Fruit fly (Drosophila melanogaster) whole organism, embryonic: ENCODE data around the gene topi.
A peak's percentile ranks its signal among the peaks of the same experiment; 100 is the strongest.

Source experiments
- Bteb2 ChIP-seq: fragments of 200-800 bp; sonication (Bioruptor generic); optimal IDR thresholded peaks from 2 replicates; lab custom pipeline; 2016; ENCODE audit warnings: missing biosample characterization, missing genetic modification characterization
- CG10366 ChIP-seq: fragments of 200-800 bp; sonication (Bioruptor generic); IDR thresholded peaks from 2 replicates; pipeline ENCODE4 v1.3.6; 2022; ENCODE audit warnings: missing biosample characterization, missing genetic modification characterization
- CG10959 ChIP-seq: fragments of 200-800 bp; sonication (Bioruptor generic); IDR thresholded peaks from 2 replicates; pipeline ENCODE4 v1.3.6; 2022; ENCODE audit warnings: missing biosample characterization, missing genetic modification characterization
- CG12299 ChIP-seq: fragments of 200-800 bp; sonication (Bioruptor generic); optimal IDR thresholded peaks from 2 replicates; lab custom pipeline; 2018; ENCODE audit warnings: missing biosample characterization, mild to moderate bottlenecking, missing genetic modification characterization
- CG13123 ChIP-seq: fragments of 200-800 bp; sonication (Bioruptor generic); optimal IDR thresholded peaks from 2 replicates; lab custom pipeline; 2016; ENCODE audit warnings: missing biosample characterization, missing genetic modification characterization
- CG13296 ChIP-seq: fragments of 200-800 bp; sonication (Bioruptor generic); optimal IDR thresholded peaks from 3 replicates; lab custom pipeline; 2018; ENCODE audit warnings: missing biosample characterization, mild to moderate bottlenecking, missing genetic modification characterization
- CG14965 ChIP-seq: fragments of 200-800 bp; sonication (Bioruptor generic); optimal IDR thresholded peaks from 2 replicates; lab custom pipeline; 2016; ENCODE audit warnings: missing biosample characterization, missing genetic modification characterization, borderline replicate concordance
- CG15514 ChIP-seq: fragments of 200-800 bp; sonication (Bioruptor generic); optimal IDR thresholded peaks from 3 replicates; lab custom pipeline; 2017; ENCODE audit warnings: missing biosample characterization, missing genetic modification characterization, mild to moderate bottlenecking, moderate library complexity, missing genetic modification reagents
- CG15696 ChIP-seq: fragments of 200-800 bp; sonication (Bioruptor generic); optimal IDR thresholded peaks from 2 replicates; lab custom pipeline; 2019; ENCODE audit warnings: missing biosample characterization, mild to moderate bottlenecking, missing genetic modification characterization, moderate library complexity
- CG16815 ChIP-seq: fragments of 200-800 bp; sonication (Bioruptor generic); optimal IDR thresholded peaks from 3 replicates; lab custom pipeline; 2017; ENCODE audit warnings: missing biosample characterization, mild to moderate bottlenecking, missing genetic modification characterization
- CG17328 ChIP-seq: fragments of 200-800 bp; sonication (Bioruptor generic); IDR thresholded peaks from 2 replicates; pipeline ENCODE4 v1.3.6; 2022; ENCODE audit warnings: missing biosample characterization, missing genetic modification characterization
- CG18619 ChIP-seq: fragments of 200-800 bp; sonication (Bioruptor generic); optimal IDR thresholded peaks from 3 replicates; lab custom pipeline; 2017; ENCODE audit warnings: missing biosample characterization, mild to moderate bottlenecking, missing genetic modification characterization
- CG2202 ChIP-seq: fragments of 200-800 bp; sonication (Bioruptor generic); optimal IDR thresholded peaks from 2 replicates; lab custom pipeline; 2018; ENCODE audit warnings: missing biosample characterization, mild to moderate bottlenecking, missing genetic modification characterization
- CG31224 ChIP-seq: fragments of 200-800 bp; sonication (Bioruptor generic); IDR thresholded peaks from 2 replicates; pipeline ENCODE4 v1.3.6; 2022; ENCODE audit warnings: missing biosample characterization, missing genetic modification characterization
- CG31365 ChIP-seq: fragments of 200-800 bp; sonication (Bioruptor generic); optimal IDR thresholded peaks from 2 replicates; lab custom pipeline; 2018; ENCODE audit warnings: missing biosample characterization, mild to moderate bottlenecking, missing genetic modification characterization
- CG4424 ChIP-seq: fragments of 200-800 bp; sonication (Bioruptor generic); optimal IDR thresholded peaks from 3 replicates; lab custom pipeline; 2016; ENCODE audit warnings: missing biosample characterization, missing genetic modification characterization
- CG5953 ChIP-seq: fragments of 200-800 bp; sonication (Bioruptor generic); IDR thresholded peaks from 2 replicates; pipeline ENCODE4 v1.3.6; 2022; ENCODE audit warnings: missing biosample characterization, missing genetic modification characterization
- CG6654 ChIP-seq: fragments of 200-800 bp; sonication (Bioruptor generic); optimal IDR thresholded peaks from 2 replicates; lab custom pipeline; 2017; ENCODE audit warnings: missing biosample characterization, mild to moderate bottlenecking, missing genetic modification characterization
- CG6765 ChIP-seq: fragments of 200-800 bp; sonication (Bioruptor generic); optimal IDR thresholded peaks from 3 replicates; lab custom pipeline; 2017; ENCODE audit warnings: missing biosample characterization, mild to moderate bottlenecking, missing genetic modification characterization
- CG8089 ChIP-seq: fragments of 200-800 bp; sonication (Bioruptor generic); optimal IDR thresholded peaks from 3 replicates; lab custom pipeline; 2016; ENCODE audit warnings: missing biosample characterization, missing genetic modification characterization
- CG8944 ChIP-seq: fragments of 200-800 bp; sonication (Bioruptor generic); optimal IDR thresholded peaks from 3 replicates; lab custom pipeline; 2016; ENCODE audit warnings: missing biosample characterization, missing genetic modification characterization
- CG9609 ChIP-seq: fragments of 200-800 bp; sonication (Bioruptor generic); optimal IDR thresholded peaks from 3 replicates; lab custom pipeline; 2016; ENCODE audit warnings: missing biosample characterization, missing genetic modification characterization
- CHES-1-like ChIP-seq: fragments of 200-800 bp; sonication (Bioruptor generic); optimal IDR thresholded peaks from 2 replicates; lab custom pipeline; 2016; ENCODE audit warnings: missing biosample characterization, missing genetic modification characterization
- Dp ChIP-seq: fragments of 200-800 bp; sonication (Bioruptor generic); optimal IDR thresholded peaks from 2 replicates; lab custom pipeline; 2018; ENCODE audit warnings: missing biosample characterization, mild to moderate bottlenecking, missing genetic modification characterization, moderate library complexity
- Elba2 ChIP-seq: fragments of 200-800 bp; sonication (Bioruptor generic); optimal IDR thresholded peaks from 3 replicates; lab custom pipeline; 2016; ENCODE audit warnings: missing biosample characterization, missing genetic modification characterization
- Hand ChIP-seq: fragments of 200-800 bp; sonication (Bioruptor generic); optimal IDR thresholded peaks from 2 replicates; lab custom pipeline; 2017; ENCODE audit warnings: mild to moderate bottlenecking, missing biosample characterization, missing genetic modification reagents, missing genetic modification characterization
- HmgD ChIP-seq: fragments of 200-800 bp; sonication (Bioruptor generic); optimal IDR thresholded peaks from 3 replicates; lab custom pipeline; 2016; ENCODE audit warnings: missing biosample characterization, missing genetic modification characterization
- Hmr ChIP-seq: fragments of 200-800 bp; sonication (Bioruptor generic); optimal IDR thresholded peaks from 3 replicates; lab custom pipeline; 2017; ENCODE audit warnings: mild to moderate bottlenecking, missing biosample characterization, missing genetic modification reagents, missing genetic modification characterization
- Hmx ChIP-seq: fragments of 200-800 bp; sonication (Bioruptor generic); optimal IDR thresholded peaks from 2 replicates; lab custom pipeline; 2016; ENCODE audit warnings: missing biosample characterization, missing genetic modification characterization
- Hr39 ChIP-seq: fragments of >200 bp; optimal IDR thresholded peaks from 2 replicates; lab custom pipeline; 2017
- Hr78 ChIP-seq, 2 experiments: fragments of 200-800 bp in 1 of 2; fragments of >200 bp in 1 of 2; sonication (Bioruptor generic) in 1 of 2; optimal IDR thresholded peaks; 2 replicates each; lab custom pipeline; 2017 to 2019; ENCODE audit warnings: missing biosample characterization in 2 of 2, missing genetic modification characterization in 2 of 2, mild to moderate bottlenecking in 1 of 2, moderate library complexity in 1 of 2
- NC2α ChIP-seq: fragments of 200-800 bp; sonication (Bioruptor generic); optimal IDR thresholded peaks from 2 replicates; lab custom pipeline; 2016; ENCODE audit warnings: missing biosample characterization, missing genetic modification characterization
- Nf-YB ChIP-seq: fragments of 200-800 bp; sonication (Bioruptor generic); optimal IDR thresholded peaks from 3 replicates; lab custom pipeline; 2019; ENCODE audit warnings: missing biosample characterization, mild to moderate bottlenecking, missing genetic modification characterization, moderate library complexity
- NfI ChIP-seq: fragments of 200-800 bp; sonication (Bioruptor generic); optimal IDR thresholded peaks from 3 replicates; lab custom pipeline; 2018; ENCODE audit warnings: missing biosample characterization, mild to moderate bottlenecking, missing genetic modification characterization, moderate library complexity
- Poxn ChIP-seq: fragments of 200-800 bp; sonication (Bioruptor generic); IDR thresholded peaks from 2 replicates; pipeline ENCODE4 v1.3.6; 2022; ENCODE audit warnings: missing biosample characterization, missing genetic modification characterization
- Ravus ChIP-seq: fragments of 200-800 bp; sonication (Bioruptor generic); IDR thresholded peaks from 2 replicates; pipeline ENCODE4 v1.3.6; 2022; ENCODE audit warnings: missing biosample characterization, missing genetic modification characterization
- Taf1 ChIP-seq: fragments of 200-800 bp; sonication (Bioruptor generic); IDR thresholded peaks from 2 replicates; pipeline ENCODE4 v1.3.6; 2022; ENCODE audit warnings: missing biosample characterization, missing genetic modification characterization
- Trl ChIP-seq, 3 experiments: fragments of >200 bp in 2 of 3; fragments of 200-800 bp in 1 of 3; sonication (Bioruptor generic) in 1 of 3; optimal IDR thresholded peaks; 2 replicates in 1 of 3; 3 replicates in 2 of 3; lab custom pipeline; 2016 to 2017; ENCODE audit warnings: missing biosample characterization in 1 of 3, missing genetic modification characterization in 1 of 3
- cato ChIP-seq: fragments of 200-800 bp; sonication (Bioruptor generic); optimal IDR thresholded peaks from 2 replicates; lab custom pipeline; 2016; ENCODE audit warnings: missing biosample characterization, missing genetic modification characterization, borderline replicate concordance
- ftz-f1 ChIP-seq: fragments of 200-800 bp; sonication (Bioruptor generic); optimal IDR thresholded peaks from 2 replicates; lab custom pipeline; 2016; ENCODE audit warnings: missing biosample characterization, missing genetic modification characterization
- grau ChIP-seq: fragments of 200-800 bp; optimal IDR thresholded peaks from 3 replicates; lab custom pipeline; 2019; ENCODE audit warnings: missing biosample characterization, mild to moderate bottlenecking, missing genetic modification characterization, moderate library complexity
- h ChIP-seq: fragments of >200 bp; optimal IDR thresholded peaks from 2 replicates; lab custom pipeline; 2017
- lbe ChIP-seq: fragments of 200-800 bp; sonication (Bioruptor generic); optimal IDR thresholded peaks from 2 replicates; lab custom pipeline; 2016; ENCODE audit warnings: missing biosample characterization, mild to moderate bottlenecking, missing genetic modification characterization
- luna ChIP-seq: fragments of 200-800 bp; sonication (Bioruptor generic); optimal IDR thresholded peaks from 2 replicates; lab custom pipeline; 2016; ENCODE audit warnings: missing biosample characterization, missing genetic modification characterization
- nerfin-1 ChIP-seq: fragments of 200-800 bp; sonication (Bioruptor generic); optimal IDR thresholded peaks from 3 replicates; lab custom pipeline; 2019; ENCODE audit warnings: missing biosample characterization, mild to moderate bottlenecking, missing genetic modification characterization, moderate library complexity
- pum ChIP-seq: fragments of 200-800 bp; sonication (Bioruptor generic); optimal IDR thresholded peaks from 2 replicates; lab custom pipeline; 2016; ENCODE audit warnings: missing biosample characterization, missing genetic modification characterization
- sr ChIP-seq: fragments of 200-800 bp; sonication (Bioruptor generic); IDR thresholded peaks from 3 replicates; pipeline ENCODE4 v1.3.6; 2022; ENCODE audit warnings: missing biosample characterization, missing genetic modification characterization
- stwl ChIP-seq: fragments of 200-800 bp; sonication (Bioruptor generic); optimal IDR thresholded peaks from 3 replicates; lab custom pipeline; 2018; ENCODE audit warnings: missing biosample characterization, mild to moderate bottlenecking, missing genetic modification characterization, moderate library complexity
- unc-4 ChIP-seq: fragments of 200-800 bp; sonication (Bioruptor generic); IDR thresholded peaks from 2 replicates; pipeline ENCODE4 v1.3.6; 2022; ENCODE audit warnings: missing biosample characterization, missing genetic modification characterization; ENCODE audit not compliant: partially characterized antibody
- wor ChIP-seq: fragments of 200-800 bp; sonication (Bioruptor generic); IDR thresholded peaks from 2 replicates; pipeline ENCODE4 v1.3.6; 2022; ENCODE audit warnings: missing biosample characterization, missing genetic modification characterization

Gene topi

dm6 chr3R:9777941-9778360 lies 3.0 kb downstream of the topi start, which contains the start of gene RpS29 (continued):
- TF ChIP-seq Bteb2 (GFP tag; lab: Kevin White, UChicago), result peak; percentile 76
- no peak for TF ChIP-seq Trl (optimal IDR thresholded peaks at IDR 0.05; lab: Kevin White, UChicago)
- peak; percentile 91 for TF ChIP-seq Trl (GFP tag; optimal IDR thresholded peaks at IDR 0.05; lab: Kevin White, UChicago)
- TF ChIP-seq h, result no peak
- peak; percentile 88 for TF ChIP-seq CG9609 (GFP tag; lab: Kevin White, UChicago)
- TF ChIP-seq CG15514 (GFP tag; lab: Kevin White, UChicago), result peak; percentile 95
- peak; percentile 51 for TF ChIP-seq CG31365 (tag; lab: Kevin White, UChicago)
- TF ChIP-seq CG12299, result peak; percentile 66
- TF ChIP-seq NC2α (GFP tag; lab: Kevin White, UChicago), result peak; percentile 53
- TF ChIP-seq Hmr (GFP tag; lab: Kevin White, UChicago), result peak; percentile 94
- TF ChIP-seq ftz-f1 (GFP tag; lab: Kevin White, UChicago), result peak; percentile 74
- TF ChIP-seq HmgD (GFP tag; lab: Kevin White, UChicago), result peak; percentile 92
- peak; percentile 81 for TF ChIP-seq pum (GFP tag; lab: Kevin White, UChicago)
- peak; percentile 38 for TF ChIP-seq cato (GFP tag; lab: Kevin White, UChicago)
- peak; percentile 70 for TF ChIP-seq CG4424
- TF ChIP-seq CG6765 (GFP tag; lab: Kevin White, UChicago), result peak; percentile 83
- no peak for TF ChIP-seq Hr39
- TF ChIP-seq Hmx, result no peak
- peak; percentile 97 for TF ChIP-seq unc-4
- TF ChIP-seq CG8089 (GFP tag; lab: Kevin White, UChicago), result peak; percentile 80
- TF ChIP-seq CG8944 (GFP tag; lab: Kevin White, UChicago), result peak; percentile 84
- peak; percentile 93 for TF ChIP-seq CHES-1-like (GFP tag; lab: Kevin White, UChicago)
- TF ChIP-seq Nf-YB (GFP tag; lab: Kevin White, UChicago), result peak; percentile 49
- TF ChIP-seq Ravus, result no peak
- peak; percentile 83 for TF ChIP-seq CG18619 (GFP tag; lab: Kevin White, UChicago)
- TF ChIP-seq CG10959 (GFP tag; lab: Robert Waterston, UW), result peak; percentile 41; the same call in 1 of the 2 replicates
- peak; percentile 74 for TF ChIP-seq CG13123 (GFP tag; lab: Kevin White, UChicago)
- TF ChIP-seq CG5953 (GFP tag; lab: Robert Waterston, UW), result peak; percentile 60
- peak; percentile 88 for TF ChIP-seq luna (GFP tag; lab: Kevin White, UChicago)
- no peak for TF ChIP-seq Hr78 (GFP tag; optimal IDR thresholded peaks at IDR 0.05; lab: Kevin White, UChicago)
- TF ChIP-seq CG14965, result peak; percentile 21
- peak; percentile 76 for TF ChIP-seq grau (tag; lab: Kevin White, UChicago)
- peak; percentile 73 for TF ChIP-seq stwl (tag; lab: Kevin White, UChicago)
- TF ChIP-seq CG31224 (GFP tag; lab: Robert Waterston, UW), result no peak
- TF ChIP-seq Taf1 (GFP tag; lab: Robert Waterston, UW), result 0 out of 2 replicates have a peak, but pooled peaks have one; percentile 50
- peak; percentile 90 for TF ChIP-seq CG13296 (GFP tag; lab: Kevin White, UChicago)
- TF ChIP-seq Hand (GFP tag; lab: Kevin White, UChicago), result peak; percentile 62
- peak; percentile 74 for TF ChIP-seq CG17328 (GFP tag; lab: Robert Waterston, UW)
- peak; percentile 60; the same call in 1 of the 2 replicates for TF ChIP-seq Poxn (GFP tag; lab: Robert Waterston, UW)
- no peak for TF ChIP-seq wor
- peak; percentile 58 for TF ChIP-seq lbe
- TF ChIP-seq Elba2 (GFP tag; lab: Kevin White, UChicago), result no peak
- peak; percentile 1 for TF ChIP-seq CG6654 (GFP tag; lab: Kevin White, UChicago)
- peak; percentile 86 for TF ChIP-seq CG10366 (GFP tag; lab: Robert Waterston, UW)
- peak; percentile 87 for TF ChIP-seq NfI
- peak; percentile 99 for TF ChIP-seq Dp (GFP tag; lab: Kevin White, UChicago)
- peak; percentile 2 for TF ChIP-seq CG16815 (GFP tag; lab: Kevin White, UChicago)
- TF ChIP-seq sr (GFP tag; lab: Robert Waterston, UW), result peak; percentile 61; the same call in 2 of the 3 replicates
- TF ChIP-seq nerfin-1, result peak; percentile 75
- TF ChIP-seq CG2202 (tag; lab: Kevin White, UChicago), result peak; percentile 47
- peak; percentile 58 for TF ChIP-seq CG15696
